Fruit fly (Drosophila melanogaster): ENCODE results near the gene CG7568.

The CG7568 gene

DNA sequence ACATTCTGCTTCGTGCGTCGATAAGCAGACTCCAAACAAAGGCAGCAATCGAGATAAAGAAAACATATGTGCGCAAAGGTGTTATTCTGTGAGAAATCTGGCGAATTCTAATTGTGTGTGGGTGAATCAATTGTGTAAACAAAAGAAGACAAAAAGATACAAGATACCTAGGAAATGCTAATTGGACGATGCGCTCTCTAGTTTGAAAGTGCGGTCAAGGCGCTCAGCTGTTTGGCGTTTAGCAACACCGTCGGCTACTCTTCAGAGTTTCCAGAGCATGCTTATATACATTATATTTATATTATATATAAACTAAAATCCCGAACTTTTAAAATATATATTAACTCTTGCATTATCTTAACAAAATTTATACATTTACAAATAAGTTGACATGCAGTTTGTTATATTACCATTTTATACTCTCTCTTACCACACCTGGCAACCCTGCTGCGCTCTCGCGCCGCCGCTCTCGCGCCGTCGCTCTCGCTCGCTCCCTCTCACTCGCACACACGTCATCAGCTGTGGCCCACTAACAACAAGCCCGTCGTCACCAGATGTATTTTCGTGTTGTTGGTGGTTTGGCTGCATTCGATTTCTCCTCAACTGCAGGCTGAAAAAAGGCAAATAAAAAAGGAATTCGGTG, 18.0 kb upstream of the CG7568 start, which contains the start of gene CG1907 (continued):
- TF ChIP-seq dl (GFP tag; optimal IDR thresholded peaks at IDR 0.05; ENCODE audit: insufficient read depth in 1 of 2, partially characterized antibody in 2 of 2) (no peak), fru (GFP tag; optimal IDR thresholded peaks at IDR 0.05) (peak; percentile 93), foxo (GFP tag; optimal IDR thresholded peaks at IDR 0.05) (peak; percentile 28 to 99), Mio (GFP tag; optimal IDR thresholded peaks at IDR 0.05) (peak; percentile 11), sv (GFP tag; optimal IDR thresholded peaks at IDR 0.05) (peak; percentile 91), Sp1 (GFP tag; optimal IDR thresholded peaks at IDR 0.05) (peak; percentile 97), CG9705 (GFP tag; optimal IDR thresholded peaks at IDR 0.05) (peak; percentile 98), Dif (GFP tag; optimal IDR thresholded peaks at IDR 0.05; ENCODE audit: partially characterized antibody) (peak; percentile 13)

dm6 chr3R:29617709-29618212, 17.1 kb upstream of the CG7568 start:
- TF ChIP-seq Dif (GFP tag; optimal IDR thresholded peaks at IDR 0.05; ENCODE audit: partially characterized antibody) (no peak), Rel (GFP tag; optimal IDR thresholded peaks at IDR 0.05) (no peak), Rel (tag; optimal IDR thresholded peaks at IDR 0.05) (peak; percentile 66)

DNA sequence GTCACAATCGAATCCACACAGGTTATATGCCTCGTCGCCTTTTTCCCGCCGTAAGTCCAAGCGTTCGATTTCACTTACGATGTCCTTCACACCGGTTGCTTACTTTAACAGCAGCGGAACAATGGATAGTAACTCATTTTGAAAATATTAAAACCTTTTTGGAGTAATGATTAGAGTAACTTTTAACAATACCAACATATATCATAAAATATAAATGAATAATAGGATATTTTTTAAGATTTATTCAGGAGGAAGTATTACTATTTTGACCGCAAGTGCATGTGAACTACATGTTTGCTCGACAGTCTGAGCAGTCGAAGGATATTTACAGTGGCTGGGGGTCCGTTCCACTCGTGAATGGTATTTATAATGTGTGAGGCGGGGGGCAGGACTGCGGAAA, 16.5 kb upstream of the CG7568 start:
- TF ChIP-seq woc (GFP tag; optimal IDR thresholded peaks at IDR 0.05) (no peak), jim (GFP tag; optimal IDR thresholded peaks at IDR 0.05) (no peak), rgr (GFP tag; optimal IDR thresholded peaks at IDR 0.05) (peak; percentile 30), brk (GFP tag; optimal IDR thresholded peaks at IDR 0.05) (no peak), pan (optimal IDR thresholded peaks at IDR 0.05) (no peak), Dif (GFP tag; optimal IDR thresholded peaks at IDR 0.05; ENCODE audit: partially characterized antibody) (no peak), Dfd (GFP tag; optimal IDR thresholded peaks at IDR 0.05) (no peak), CG32264 (GFP tag; optimal IDR thresholded peaks at IDR 0.05) (no peak), HLH106 (tag; optimal IDR thresholded peaks at IDR 0.05) (peak; percentile 59), sv (GFP tag; optimal IDR thresholded peaks at IDR 0.05) (no peak), Jra (GFP tag; optimal IDR thresholded peaks at IDR 0.05) (no peak), usp (GFP tag; optimal IDR thresholded peaks at IDR 0.05) (no peak), tai (GFP tag; optimal IDR thresholded peaks at IDR 0.05) (no peak), Sp1 (GFP tag; optimal IDR thresholded peaks at IDR 0.05) (peak; percentile 15), GATAd (GFP tag; optimal IDR thresholded peaks at IDR 0.05) (no peak), sage (GFP tag; optimal IDR thresholded peaks at IDR 0.05) (no peak), psq (GFP tag; optimal IDR thresholded peaks at IDR 0.05) (no peak), Rel (GFP tag; optimal IDR thresholded peaks at IDR 0.05) (no peak), Rel (tag; optimal IDR thresholded peaks at IDR 0.05) (no peak), dsf (GFP tag; optimal IDR thresholded peaks at IDR 0.05; ENCODE audit: borderline replicate concordance) (no peak), CrebA (GFP tag; optimal IDR thresholded peaks at IDR 0.05; ENCODE audit: borderline replicate concordance) (no peak), CG9705 (GFP tag; optimal IDR thresholded peaks at IDR 0.05) (no peak), Hnf4 (GFP tag; optimal IDR thresholded peaks at IDR 0.05) (no peak), OdsH (GFP tag; optimal IDR thresholded peaks at IDR 0.05) (peak; percentile 33), N (GFP tag; optimal IDR thresholded peaks at IDR 0.05) (no peak), h (GFP tag; optimal IDR thresholded peaks at IDR 0.05) (peak; percentile 43), ey (GFP tag; optimal IDR thresholded peaks at IDR 0.05) (no peak), lola (GFP tag; optimal IDR thresholded peaks at IDR 0.05) (no peak), Mio (GFP tag; optimal IDR thresholded peaks at IDR 0.05) (no peak), dl (GFP tag; optimal IDR thresholded peaks at IDR 0.05; ENCODE audit: insufficient read depth in 1 of 2, partially characterized antibody in 2 of 2) (no peak), foxo (GFP tag; optimal IDR thresholded peaks at IDR 0.05) (peak in 1 of 2 experiments; percentile 3), fru (GFP tag; optimal IDR thresholded peaks at IDR 0.05) (peak; percentile 4)

DNA sequence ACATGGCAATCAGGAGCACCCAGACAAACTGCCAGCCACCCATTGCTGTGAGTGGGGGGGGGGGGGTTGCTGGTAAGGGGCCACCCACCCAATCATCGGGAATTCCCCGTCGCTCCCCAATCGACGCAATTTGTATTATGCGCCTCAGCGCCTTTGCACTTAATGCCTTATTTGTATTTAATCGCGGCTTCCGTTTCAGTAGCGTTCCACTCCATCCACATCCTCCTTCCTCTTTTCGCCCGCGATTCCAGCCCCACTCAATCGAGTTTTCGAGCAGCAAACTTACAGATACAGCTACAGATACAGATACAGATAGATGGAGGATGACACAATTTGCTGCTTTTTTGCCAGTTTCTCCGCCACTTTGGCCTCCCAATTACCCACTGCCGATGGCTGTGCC, 10.3 kb upstream of the CG7568 start:
- TF ChIP-seq dsf (GFP tag; optimal IDR thresholded peaks at IDR 0.05; ENCODE audit: borderline replicate concordance) = no peak
- TF ChIP-seq Abd-B (GFP tag; optimal IDR thresholded peaks at IDR 0.05) = no peak
- TF ChIP-seq lola (GFP tag; optimal IDR thresholded peaks at IDR 0.05) = no peak

Data from whole organism, wandering third instar larva.